ENCODE assay signal across 3 fruit fly cellular contexts in the genomic region with DNA sequence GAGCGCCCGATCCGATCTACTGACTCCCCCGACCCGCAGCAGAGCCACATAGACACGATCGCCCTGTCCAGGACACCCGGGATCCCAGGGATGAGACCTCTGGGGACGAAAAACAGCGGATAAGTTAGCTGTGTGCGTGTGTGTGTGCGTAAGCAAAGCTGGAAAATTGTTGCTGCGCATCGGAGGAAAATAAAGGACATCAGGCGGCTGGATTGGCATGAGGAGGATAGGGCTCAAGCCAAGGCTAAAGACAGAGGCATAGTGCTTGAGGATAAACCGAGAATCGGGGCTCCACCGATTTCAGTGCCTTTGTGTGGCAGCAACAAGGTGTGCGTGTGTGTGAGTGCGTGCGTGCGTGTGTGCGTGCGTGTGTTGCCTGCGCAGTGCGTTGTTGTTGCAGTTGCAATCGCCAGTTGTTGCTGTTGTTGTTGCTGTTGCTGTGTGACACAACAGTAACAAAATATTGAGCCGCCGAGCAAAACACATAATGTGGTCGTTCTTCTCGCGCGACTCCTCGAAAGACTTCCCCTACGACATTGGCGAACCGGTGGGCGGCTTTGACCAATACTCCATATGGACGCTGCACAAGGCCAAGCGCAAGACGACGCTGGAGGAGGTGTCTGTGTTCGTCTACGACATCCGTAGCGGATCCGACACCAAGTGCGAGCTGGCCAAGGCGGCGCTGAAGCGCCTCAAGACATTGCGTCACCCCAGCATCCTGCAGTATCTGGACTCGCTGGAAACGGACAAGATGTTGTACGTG.
A peak's percentile ranks its signal among the peaks of the same experiment; 100 is the strongest.
TF ChIP-seq lines count a peak whose summit lies in the region.

No protein-coding gene starts in this region.

- no peak for TF ChIP-seq CTCF in whole organism, embryonic (GFP tag; optimal IDR thresholded peaks at IDR 0.05; lab: Kevin White, UChicago)

TF ChIP-seq in whole organism, embryonic, 481 proteins besides CTCF, POLR2A, EP300 and RAD21 (continues in another document):
- TF ChIP-seq CHES-1-like (GFP tag; optimal IDR thresholded peaks at IDR 0.05; lab: Kevin White, UChicago) (no peak), Scr (GFP tag; IDR thresholded peaks at IDR 0.05; lab: Robert Waterston, UW; ENCODE audit: partially characterized antibody) (peak; percentile 50; the same call in 1 of the 2 replicates), lov (optimal IDR thresholded peaks at IDR 0.05; lab: Kevin White, UChicago) (no peak), lov (GFP tag; IDR thresholded peaks at IDR 0.05; lab: Robert Waterston, UW) (no peak), kni (GFP tag; optimal IDR thresholded peaks at IDR 0.05; lab: Kevin White, UChicago) (no peak), CG32767 (GFP tag; IDR thresholded peaks at IDR 0.05; lab: Robert Waterston, UW) (no peak), Hey (tag; optimal IDR thresholded peaks at IDR 0.05; lab: Kevin White, UChicago) (no peak), CG6175 (GFP tag; IDR thresholded peaks at IDR 0.05; lab: Robert Waterston, UW) (0 out of 3 replicates have a peak, but pooled peaks have one; percentile 26), CG9609 (GFP tag; optimal IDR thresholded peaks at IDR 0.05; lab: Kevin White, UChicago) (no peak), zen2 (GFP tag; IDR thresholded peaks at IDR 0.05; lab: Robert Waterston, UW; ENCODE audit: partially characterized antibody) (no peak; the same call in 2 of the 3 replicates), CG16779 (GFP tag; IDR thresholded peaks at IDR 0.05; lab: Robert Waterston, UW) (no peak), CG16813 (GFP tag; IDR thresholded peaks at IDR 0.05; lab: Robert Waterston, UW; ENCODE audit: partially characterized antibody) (no peak), D (optimal IDR thresholded peaks at IDR 0.05; lab: Kevin White, UChicago) (peak; percentile 6), D (GFP tag; optimal IDR thresholded peaks at IDR 0.05; lab: Kevin White, UChicago) (no peak), CG8359 (GFP tag; optimal IDR thresholded peaks at IDR 0.05; lab: Kevin White, UChicago; ENCODE audit: borderline replicate concordance) (no peak), CG4617 (GFP tag; optimal IDR thresholded peaks at IDR 0.05; lab: Kevin White, UChicago; ENCODE audit: borderline replicate concordance) (peak; percentile 67), CG4360 (GFP tag; IDR thresholded peaks at IDR 0.05; lab: Robert Waterston, UW) (peak; percentile 90), CG8478 (optimal IDR thresholded peaks at IDR 0.05; lab: Kevin White, UChicago) (peak; percentile 95), CG34224 (GFP tag; IDR thresholded peaks at IDR 0.05; lab: Robert Waterston, UW; ENCODE audit: partially characterized antibody) (no peak), trem (tag; optimal IDR thresholded peaks at IDR 0.05; lab: Kevin White, UChicago) (no peak), Dfd (GFP tag; optimal IDR thresholded peaks at IDR 0.05; lab: Kevin White, UChicago) (peak in 1 of 2 experiments; percentile 24), Camta (GFP tag; optimal IDR thresholded peaks at IDR 0.05; lab: Kevin White, UChicago) (no peak), CG17359 (tag; optimal IDR thresholded peaks at IDR 0.05; lab: Kevin White, UChicago) (no peak), CG18476 (GFP tag; optimal IDR thresholded peaks at IDR 0.05; lab: Kevin White, UChicago) (no peak), CG4404 (GFP tag; IDR thresholded peaks at IDR 0.05; lab: Robert Waterston, UW) (no peak), HHEX (GFP tag; optimal IDR thresholded peaks at IDR 0.05; lab: Kevin White, UChicago) (no peak)

TF ChIP-seq in whole organism, prepupa, 60 proteins besides CTCF, POLR2A, EP300 and RAD21:
- TF ChIP-seq CG8632 (GFP tag; optimal IDR thresholded peaks at IDR 0.05; lab: Kevin White, UChicago) (no peak), Lpt (GFP tag; optimal IDR thresholded peaks at IDR 0.05; lab: Kevin White, UChicago) (no peak), Sox14 (GFP tag; optimal IDR thresholded peaks at IDR 0.05; lab: Kevin White, UChicago) (peak; percentile 13), fd85E (GFP tag; optimal IDR thresholded peaks at IDR 0.05; lab: Kevin White, UChicago) (no peak), vri (GFP tag; optimal IDR thresholded peaks at IDR 0.05; lab: Kevin White, UChicago) (no peak), eg (GFP tag; IDR thresholded peaks at IDR 0.05; lab: Robert Waterston, UW) (no peak), CG11762 (GFP tag; optimal IDR thresholded peaks at IDR 0.05; lab: Kevin White, UChicago; ENCODE audit: insufficient read depth) (no peak), CG6163 (GFP tag; IDR thresholded peaks at IDR 0.05; lab: Robert Waterston, UW) (0 out of 3 replicates have a peak, but pooled peaks have one; percentile 8)

TF ChIP-seq in whole organism, wandering third instar larva, 38 proteins besides CTCF, POLR2A, EP300 and RAD21:
- TF ChIP-seq jim (GFP tag; optimal IDR thresholded peaks at IDR 0.05; lab: Kevin White, UChicago) (no peak), Jra (GFP tag; optimal IDR thresholded peaks at IDR 0.05; lab: Kevin White, UChicago) (no peak), CG32264 (GFP tag; optimal IDR thresholded peaks at IDR 0.05; lab: Kevin White, UChicago) (no peak), h (GFP tag; optimal IDR thresholded peaks at IDR 0.05; lab: Kevin White, UChicago) (no peak), brk (GFP tag; optimal IDR thresholded peaks at IDR 0.05; lab: Kevin White, UChicago) (no peak), Hr83 (GFP tag; optimal IDR thresholded peaks at IDR 0.05; lab: Kevin White, UChicago; ENCODE audit: poor library complexity, severe bottlenecking) (no peak), pan (optimal IDR thresholded peaks at IDR 0.05; lab: Kevin White, UChicago) (no peak), N (GFP tag; optimal IDR thresholded peaks at IDR 0.05; lab: Kevin White, UChicago) (peak; percentile 61), Abd-B (GFP tag; optimal IDR thresholded peaks at IDR 0.05; lab: Kevin White, UChicago) (no peak)
